Worm (Caenorhabditis elegans) whole organism, L4 larva: Measurements from ENCODE around the gene T26C12.1.

Experiments used
- aly-2 ChIP-seq: sonication (generic microtip); optimal IDR thresholded peaks from 2 replicates; lab custom pipeline; 2018; ENCODE audit warnings: missing biosample characterization, missing genetic modification characterization
- lin-39 ChIP-seq: fragments of 150-350 bp; optimal IDR thresholded peaks from 2 replicates; lab custom pipeline; 2014; ENCODE audit warnings: missing biosample characterization, missing genetic modification reagents, missing genetic modification characterization
- pqm-1 ChIP-seq: sonication (generic microtip); optimal IDR thresholded peaks from 2 replicates; lab custom pipeline; 2017; ENCODE audit warnings: missing biosample characterization, missing genetic modification characterization

ce11 chrIV:3251551-3251950 is 7.2 kb upstream of the T26C12.1 start:
- TF ChIP-seq pqm-1 (no peak), aly-2 (tag; lab: Kevin White, UChicago) (no peak), lin-39 (tag; lab: Kevin White, UChicago) (no peak)
